Worm (Caenorhabditis elegans) whole organism, young adult: ENCODE results near the gene ghi-1.
A peak's percentile ranks its signal among the peaks of the same experiment; 100 is the strongest.

ENCODE experiments used
- F10E7.11 ChIP-seq: sonication (generic microtip); optimal IDR thresholded peaks from 2 replicates; lab custom pipeline; 2017; ENCODE audit warnings: mild to moderate bottlenecking, missing genetic modification characterization, moderate library complexity, missing compliant biosample characterization
- F23B12.7 ChIP-seq: sonication (generic microtip); optimal IDR thresholded peaks from 2 replicates; lab custom pipeline; 2017; ENCODE audit warnings: missing genetic modification characterization, mild to moderate bottlenecking, missing compliant biosample characterization, antibody characterized with exemption, moderate library complexity; ENCODE audit not compliant: insufficient read depth
- F37B4.10 ChIP-seq: fragments of 200-800 bp; sonication (Bioruptor generic); IDR thresholded peaks from 2 replicates; pipeline ENCODE4 v1.3.6; 2022; ENCODE audit warnings: missing genetic modification characterization, missing compliant biosample characterization
- F52B5.7 ChIP-seq: sonication (generic microtip); optimal IDR thresholded peaks from 2 replicates; lab custom pipeline; 2016; ENCODE audit warnings: mild to moderate bottlenecking, missing genetic modification characterization, missing compliant biosample characterization
- F55B11.4 ChIP-seq: sonication (generic microtip); optimal IDR thresholded peaks from 2 replicates; lab custom pipeline; 2016; ENCODE audit warnings: missing compliant biosample characterization, missing genetic modification characterization, borderline replicate concordance; ENCODE audit not compliant: insufficient read depth
- F57A8.1 ChIP-seq: fragments of 200-800 bp; sonication (Bioruptor generic); optimal IDR thresholded peaks from 2 replicates; lab custom pipeline; 2018; ENCODE audit warnings: mild to moderate bottlenecking, missing genetic modification characterization, moderate library complexity, missing compliant biosample characterization
- K12H6.12 ChIP-seq: fragments of 200-800 bp; sonication (Bioruptor generic); optimal IDR thresholded peaks from 2 replicates; lab custom pipeline; 2018; ENCODE audit warnings: mild to moderate bottlenecking, missing genetic modification characterization, missing compliant biosample characterization
- T26A5.8 ChIP-seq: sonication (generic microtip); optimal IDR thresholded peaks from 2 replicates; lab custom pipeline; 2016; ENCODE audit warnings: missing genetic modification characterization, missing compliant biosample characterization
- Y56A3A.18 ChIP-seq: fragments of 200-800 bp; sonication (Bioruptor generic); IDR thresholded peaks from 2 replicates; pipeline ENCODE4 v1.3.6; 2022; ENCODE audit warnings: missing genetic modification reagents, missing genetic modification characterization, missing compliant biosample characterization
- ama-1 ChIP-seq, 3 experiments: fragments of 150-350 bp in 1 of 3; sonication (generic microtip) in 2 of 3; optimal IDR thresholded peaks; 2 replicates each; lab custom pipeline; 2014 to 2018; ENCODE audit warnings: missing biosample characterization in 2 of 3, missing genetic modification characterization in 2 of 3, missing genetic modification reagents in 2 of 3
- athp-1 ChIP-seq: sonication (generic microtip); optimal IDR thresholded peaks from 2 replicates; lab custom pipeline; 2017; ENCODE audit warnings: mild to moderate bottlenecking, missing genetic modification characterization, missing compliant biosample characterization
- bed-1 ChIP-seq: fragments of 200-800 bp; sonication (Bioruptor generic); IDR thresholded peaks from 2 replicates; pipeline ENCODE4 v1.3.6; 2022; ENCODE audit warnings: missing genetic modification reagents, missing genetic modification characterization, missing compliant biosample characterization
- cebp-2 ChIP-seq: fragments of 200-800 bp; sonication (Bioruptor generic); IDR thresholded peaks from 2 replicates; pipeline ENCODE4 v1.3.6; 2022; ENCODE audit warnings: missing genetic modification characterization, missing compliant biosample characterization
- ceh-79 ChIP-seq: sonication (generic microtip); optimal IDR thresholded peaks from 2 replicates; lab custom pipeline; 2017; ENCODE audit warnings: mild to moderate bottlenecking, missing genetic modification characterization, missing compliant biosample characterization
- dpl-1 ChIP-seq: fragments of 150-350 bp; optimal IDR thresholded peaks from 2 replicates; lab custom pipeline; 2014; ENCODE audit warnings: missing biosample characterization, missing genetic modification reagents, missing genetic modification characterization
- egrh-3 ChIP-seq: fragments of 200-800 bp; sonication (Bioruptor generic); IDR thresholded peaks from 2 replicates; pipeline ENCODE4 v1.3.6; 2022; ENCODE audit warnings: missing genetic modification reagents, missing genetic modification characterization, missing compliant biosample characterization
- ekl-4 ChIP-seq: fragments of 200-800 bp; sonication (Bioruptor generic); IDR thresholded peaks from 2 replicates; pipeline ENCODE4 v1.3.6; 2022; ENCODE audit warnings: missing genetic modification reagents, missing genetic modification characterization, missing compliant biosample characterization
- ets-4 ChIP-seq: fragments of 200-800 bp; sonication (Bioruptor generic); optimal IDR thresholded peaks from 2 replicates; lab custom pipeline; 2018; ENCODE audit warnings: mild to moderate bottlenecking, missing genetic modification characterization, missing compliant biosample characterization
- hlh-26 ChIP-seq: fragments of 200-800 bp; sonication (Bioruptor generic); conservative IDR thresholded peaks from 2 replicates; pipeline ENCODE4 v1.3.6; 2022; ENCODE audit warnings: missing genetic modification reagents, missing genetic modification characterization, missing compliant biosample characterization
- hmg-1.2 ChIP-seq: fragments of 200-800 bp; sonication (Bioruptor generic); IDR thresholded peaks from 2 replicates; pipeline ENCODE4 v1.3.6; 2022; ENCODE audit warnings: missing genetic modification reagents, missing genetic modification characterization, missing compliant biosample characterization
- hsf-1 ChIP-seq: fragments of 200-800 bp; sonication (Bioruptor generic); IDR thresholded peaks from 2 replicates; pipeline ENCODE4 v1.3.6; 2022; ENCODE audit warnings: missing genetic modification reagents, missing genetic modification characterization, missing compliant biosample characterization
- lag-1 ChIP-seq: fragments of 200-800 bp; sonication (Bioruptor generic); IDR thresholded peaks from 2 replicates; pipeline ENCODE4 v1.3.6; 2022; ENCODE audit warnings: missing genetic modification reagents, missing genetic modification characterization, missing compliant biosample characterization
- let-526 ChIP-seq: fragments of 200-800 bp; sonication (Bioruptor generic); IDR thresholded peaks from 2 replicates; pipeline ENCODE4 v1.3.6; 2022; ENCODE audit warnings: missing genetic modification reagents, missing genetic modification characterization, missing compliant biosample characterization
- let-607 ChIP-seq, 2 experiments: fragments of 200-800 bp in 1 of 2; sonication (Bioruptor generic) in 1 of 2; sonication (generic microtip) in 1 of 2; optimal IDR thresholded peaks; 2 replicates each; lab custom pipeline; 2016 to 2018; ENCODE audit warnings: mild to moderate bottlenecking in 2 of 2, missing compliant biosample characterization in 2 of 2, missing genetic modification characterization in 2 of 2, moderate library complexity in 2 of 2, missing genotype in 1 of 2
- lin-26 ChIP-seq: fragments of 200-800 bp; sonication (Bioruptor generic); IDR thresholded peaks from 2 replicates; pipeline ENCODE4 v1.3.6; 2022; ENCODE audit warnings: missing genetic modification reagents, missing genetic modification characterization, missing compliant biosample characterization
- lsl-1 ChIP-seq: fragments of 200-800 bp; sonication (Bioruptor generic); optimal IDR thresholded peaks from 2 replicates; lab custom pipeline; 2018; ENCODE audit warnings: mild to moderate bottlenecking, missing genetic modification characterization, moderate library complexity, missing compliant biosample characterization
- lsy-27 ChIP-seq: sonication (generic microtip); optimal IDR thresholded peaks from 2 replicates; lab custom pipeline; 2017; ENCODE audit warnings: missing genetic modification characterization, mild to moderate bottlenecking, missing compliant biosample characterization, antibody characterized with exemption, missing genotype, borderline replicate concordance; ENCODE audit not compliant: insufficient read depth
- madf-8 ChIP-seq: fragments of 200-800 bp; sonication (Bioruptor generic); conservative IDR thresholded peaks from 2 replicates; pipeline ENCODE4 v1.3.6; 2022; ENCODE audit warnings: missing genetic modification reagents, missing genetic modification characterization, missing compliant biosample characterization
- mcd-1 ChIP-seq: fragments of 200-800 bp; sonication (Bioruptor generic); IDR thresholded peaks from 2 replicates; pipeline ENCODE4 v1.3.6; 2022; ENCODE audit warnings: missing genetic modification reagents, missing genetic modification characterization, missing compliant biosample characterization
- mxl-1 ChIP-seq: sonication (generic microtip); optimal IDR thresholded peaks from 2 replicates; lab custom pipeline; 2016; ENCODE audit warnings: missing genetic modification characterization, missing compliant biosample characterization
- nfya-2 ChIP-seq: fragments of 200-800 bp; sonication (Bioruptor generic); IDR thresholded peaks from 2 replicates; pipeline ENCODE4 v1.3.6; 2022; ENCODE audit warnings: missing genetic modification reagents, missing genetic modification characterization, missing compliant biosample characterization
- nfyb-1 ChIP-seq: fragments of 200-800 bp; sonication (Bioruptor generic); IDR thresholded peaks from 2 replicates; pipeline ENCODE4 v1.3.6; 2022; ENCODE audit warnings: missing genetic modification reagents, missing genetic modification characterization, missing compliant biosample characterization
- nhr-27 ChIP-seq: fragments of 200-800 bp; sonication (Bioruptor generic); optimal IDR thresholded peaks from 2 replicates; lab custom pipeline; 2018; ENCODE audit warnings: mild to moderate bottlenecking, missing genetic modification characterization, moderate library complexity, missing compliant biosample characterization
- nhr-80 ChIP-seq: sonication (generic microtip); optimal IDR thresholded peaks from 2 replicates; lab custom pipeline; 2016; ENCODE audit warnings: missing genetic modification characterization, missing compliant biosample characterization
- pbrm-1 ChIP-seq: fragments of 200-800 bp; sonication (Bioruptor generic); IDR thresholded peaks from 2 replicates; pipeline ENCODE4 v1.3.6; 2022; ENCODE audit warnings: missing genetic modification reagents, missing genetic modification characterization, missing compliant biosample characterization
- repo-1 ChIP-seq: sonication (generic microtip); optimal IDR thresholded peaks from 2 replicates; lab custom pipeline; 2017; ENCODE audit warnings: mild to moderate bottlenecking, missing genetic modification characterization, missing compliant biosample characterization
- rpc-1 ChIP-seq, 2 experiments: fragments of 150-350 bp in 1 of 2; sonication (generic microtip) in 1 of 2; optimal IDR thresholded peaks; 2 replicates each; lab custom pipeline; 2014 to 2018; ENCODE audit warnings: missing biosample characterization in 1 of 2, missing genetic modification characterization in 1 of 2, missing genetic modification reagents in 1 of 2, missing genotype in 1 of 2
- sdz-38 ChIP-seq: sonication (generic microtip); optimal IDR thresholded peaks from 2 replicates; lab custom pipeline; 2016; ENCODE audit warnings: missing genotype, missing genetic modification characterization, missing compliant biosample characterization
- snpc-3.4 ChIP-seq: sonication (generic microtip); optimal IDR thresholded peaks from 2 replicates; lab custom pipeline; 2017; ENCODE audit warnings: missing genetic modification characterization, mild to moderate bottlenecking, missing compliant biosample characterization, antibody characterized with exemption, moderate library complexity, missing genotype, missing genetic modification reagents
- tbx-9 ChIP-seq: sonication (generic microtip); optimal IDR thresholded peaks from 2 replicates; lab custom pipeline; 2016; ENCODE audit warnings: borderline replicate concordance, missing genetic modification characterization, inconsistent platforms, missing compliant biosample characterization
- tlf-1 ChIP-seq: fragments of 200-800 bp; sonication (Bioruptor generic); optimal IDR thresholded peaks from 2 replicates; lab custom pipeline; 2018; ENCODE audit warnings: mild to moderate bottlenecking, missing genetic modification characterization, missing compliant biosample characterization
- xnd-1 ChIP-seq: sonication (generic microtip); optimal IDR thresholded peaks from 2 replicates; lab custom pipeline; 2016; ENCODE audit warnings: missing genotype, missing genetic modification reagents, missing genetic modification characterization, missing compliant biosample characterization
- ztf-18 ChIP-seq: sonication (generic microtip); optimal IDR thresholded peaks from 2 replicates; lab custom pipeline; 2016; ENCODE audit warnings: missing genotype, mild to moderate bottlenecking, missing genetic modification characterization, missing compliant biosample characterization
- ztf-25 ChIP-seq: fragments of 200-800 bp; sonication (Bioruptor generic); IDR thresholded peaks from 2 replicates; pipeline ENCODE4 v1.3.6; 2022; ENCODE audit warnings: missing genetic modification reagents, missing genetic modification characterization, missing compliant biosample characterization
- ztf-26 ChIP-seq: sonication (generic microtip); optimal IDR thresholded peaks from 2 replicates; lab custom pipeline; 2017; ENCODE audit warnings: missing genetic modification characterization, missing compliant biosample characterization
- ztf-3 ChIP-seq: fragments of 200-800 bp; sonication (Bioruptor generic); optimal IDR thresholded peaks from 2 replicates; lab custom pipeline; 2018; ENCODE audit warnings: mild to moderate bottlenecking, missing genetic modification characterization, missing compliant biosample characterization

ghi-1 gene

ce11 chrII:11634681-11635527 is 11.6 kb upstream of the ghi-1 start (continued):
- no peak for TF ChIP-seq nhr-27 (tag; lab: Kevin White, UChicago)
- peak; percentile 67 for TF ChIP-seq hmg-1.2 (GFP tag; lab: Robert Waterston, UW)
- TF ChIP-seq tbx-9 = no peak
- peak; percentile 58 for TF ChIP-seq ets-4 (GFP tag; lab: Kevin White, UChicago)
- no peak for TF ChIP-seq xnd-1 (tag; lab: Kevin White, UChicago)
- no peak for TF ChIP-seq F55B11.4
- TF ChIP-seq mxl-1 = no peak
- peak; percentile 76 for TF ChIP-seq mcd-1 (GFP tag; lab: Robert Waterston, UW)
- TF ChIP-seq F57A8.1 (GFP tag; lab: Kevin White, UChicago) = no peak
- TF ChIP-seq bed-1 (GFP tag; lab: Robert Waterston, UW) = no peak
- TF ChIP-seq F23B12.7 (tag; lab: Kevin White, UChicago) = no peak
- no peak for TF ChIP-seq T26A5.8 (tag; lab: Kevin White, UChicago)
- TF ChIP-seq nhr-80 (tag; lab: Kevin White, UChicago) = peak; percentile 90
- no peak for TF ChIP-seq madf-8 (GFP tag; lab: Robert Waterston, UW)
- no peak for TF ChIP-seq ztf-3 (GFP tag; lab: Kevin White, UChicago)
- no peak for TF ChIP-seq repo-1 (tag; lab: Kevin White, UChicago)
- peak; percentile 69; the same call in 1 of the 2 replicates for TF ChIP-seq pbrm-1 (GFP tag; lab: Robert Waterston, UW)
- TF ChIP-seq dpl-1 (GFP tag; lab: Kevin White, UChicago) = no peak
- no peak for TF ChIP-seq sdz-38 (tag; lab: Kevin White, UChicago)
- no peak for TF ChIP-seq rpc-1 (optimal IDR thresholded peaks at IDR 0.05; lab: Kevin White, UChicago)
- no peak for TF ChIP-seq rpc-1 (tag; optimal IDR thresholded peaks at IDR 0.05; lab: Kevin White, UChicago)
- TF ChIP-seq tlf-1 = no peak
- peak; percentile 3 for TF ChIP-seq lsl-1
- TF ChIP-seq lsy-27 (tag; lab: Kevin White, UChicago) = no peak
- no peak for TF ChIP-seq ztf-25 (GFP tag; lab: Robert Waterston, UW)
- TF ChIP-seq snpc-3.4 (tag; lab: Kevin White, UChicago) = no peak
- TF ChIP-seq athp-1 (tag; lab: Kevin White, UChicago) = peak; percentile 48
- TF ChIP-seq nfya-2 (GFP tag; lab: Robert Waterston, UW) = no peak
- TF ChIP-seq ama-1 (optimal IDR thresholded peaks at IDR 0.05; lab: Kevin White, UChicago) = peak; percentile 83
- TF ChIP-seq ama-1 (GFP tag; optimal IDR thresholded peaks at IDR 0.05; lab: Kevin White, UChicago) = peak in 1 of 2 experiments; percentile 24
- TF ChIP-seq lag-1 = no peak
- no peak for TF ChIP-seq F10E7.11 (tag; lab: Kevin White, UChicago)
- TF ChIP-seq lin-26 (GFP tag; lab: Robert Waterston, UW) = peak; percentile 74
- TF ChIP-seq F52B5.7 (tag; lab: Kevin White, UChicago) = peak; percentile 41
- TF ChIP-seq ceh-79 = peak; percentile 30
- no peak for TF ChIP-seq hsf-1 (GFP tag; lab: Robert Waterston, UW)
- peak; percentile 95 for TF ChIP-seq egrh-3 (GFP tag; lab: Robert Waterston, UW)
- TF ChIP-seq ztf-26 = peak; percentile 72
- peak; percentile 65 for TF ChIP-seq let-526 (GFP tag; lab: Robert Waterston, UW)
- peak; percentile 91 to 92 for TF ChIP-seq let-607 (tag; optimal IDR thresholded peaks at IDR 0.05; lab: Kevin White, UChicago)
- TF ChIP-seq nfyb-1 (GFP tag; lab: Robert Waterston, UW) = peak; percentile 82
- TF ChIP-seq hlh-26 = no peak
- peak; percentile 81 for TF ChIP-seq K12H6.12
- peak; percentile 39 for TF ChIP-seq ztf-18 (tag; lab: Kevin White, UChicago)
- no peak for TF ChIP-seq Y56A3A.18 (GFP tag; lab: Robert Waterston, UW)
- TF ChIP-seq cebp-2 = 0 out of 2 replicates have a peak, but pooled peaks have one; percentile 30
- no peak for TF ChIP-seq F37B4.10 (GFP tag; lab: Robert Waterston, UW)
- TF ChIP-seq ekl-4 (GFP tag; lab: Robert Waterston, UW) = peak; percentile 63; the same call in 1 of the 2 replicates
